Worm (Caenorhabditis elegans): ENCODE data around the gene nhr-173.
A peak's percentile ranks its signal among the peaks of the same experiment; 100 is the strongest.

The nhr-173 gene

ce11 chrX:6642798-6643197, 12.5 kb upstream of the nhr-173 start (continued):
- TF ChIP-seq nhr-71 (tag; optimal IDR thresholded peaks at IDR 0.05), result peak; percentile 84
- no peak for TF ChIP-seq nhr-237 (tag; optimal IDR thresholded peaks at IDR 0.05)
- TF ChIP-seq zag-1 (tag; optimal IDR thresholded peaks at IDR 0.05), result no peak
- no peak for TF ChIP-seq nhr-11 (tag; optimal IDR thresholded peaks at IDR 0.05)
- no peak for TF ChIP-seq sox-4 (tag; optimal IDR thresholded peaks at IDR 0.05)
- no peak for TF ChIP-seq zip-4 (GFP tag; optimal IDR thresholded peaks at IDR 0.05)
- TF ChIP-seq mab-9 (GFP tag; IDR thresholded peaks at IDR 0.05), result no peak
- no peak for TF ChIP-seq sup-37 (GFP tag; optimal IDR thresholded peaks at IDR 0.05)
- TF ChIP-seq fos-1 (tag; optimal IDR thresholded peaks at IDR 0.05), result no peak
- TF ChIP-seq pag-3 (tag; optimal IDR thresholded peaks at IDR 0.05; ENCODE audit: borderline replicate concordance, insufficient read depth), result no peak
- TF ChIP-seq ets-5 (GFP tag; IDR thresholded peaks at IDR 0.05), result no peak
- TF ChIP-seq nhr-85 (tag), result peak; percentile 95
- no peak for TF ChIP-seq aly-2 (tag; optimal IDR thresholded peaks at IDR 0.05)
- TF ChIP-seq sptf-1 (tag; optimal IDR thresholded peaks at IDR 0.05), result no peak
- no peak for TF ChIP-seq ceh-90 (tag; optimal IDR thresholded peaks at IDR 0.05)
- no peak for TF ChIP-seq efl-1 (optimal IDR thresholded peaks at IDR 0.05)
- no peak for TF ChIP-seq efl-1 (GFP tag; optimal IDR thresholded peaks at IDR 0.05 in 1 of 2)
- no peak for TF ChIP-seq rnt-1 (tag; optimal IDR thresholded peaks at IDR 0.05)
- no peak for TF ChIP-seq Y116A8C.19 (tag; optimal IDR thresholded peaks at IDR 0.05; ENCODE audit: borderline replicate concordance)
- no peak for TF ChIP-seq nhr-12 (tag; optimal IDR thresholded peaks at IDR 0.05)
- TF ChIP-seq ceh-63 (GFP tag; optimal IDR thresholded peaks at IDR 0.05), result no peak
- no peak for TF ChIP-seq ceh-88 (GFP tag; IDR thresholded peaks at IDR 0.05)
- TF ChIP-seq snu-23 (GFP tag; optimal IDR thresholded peaks at IDR 0.05), result peak; percentile 78
- TF ChIP-seq fkh-4 (tag; optimal IDR thresholded peaks at IDR 0.05; ENCODE audit: borderline replicate concordance), result no peak
- no peak for TF ChIP-seq irx-1 (tag; optimal IDR thresholded peaks at IDR 0.05)
- TF ChIP-seq tbx-2 (tag; optimal IDR thresholded peaks at IDR 0.05), result peak; percentile 59
- TF ChIP-seq unc-30 (tag; optimal IDR thresholded peaks at IDR 0.05), result no peak
- peak; percentile 35 for TF ChIP-seq nhr-47 (tag; optimal IDR thresholded peaks at IDR 0.05)
- TF ChIP-seq pax-3 (tag; optimal IDR thresholded peaks at IDR 0.05), result no peak
- no peak for TF ChIP-seq nhr-76 (tag; optimal IDR thresholded peaks at IDR 0.05)
- no peak for TF ChIP-seq nhr-84 (tag; optimal IDR thresholded peaks at IDR 0.05)
- TF ChIP-seq nhr-28 (tag; optimal IDR thresholded peaks at IDR 0.05), result no peak
- no peak for TF ChIP-seq isw-1 (GFP tag; IDR thresholded peaks at IDR 0.05)
- peak; percentile 27 for TF ChIP-seq elt-2 (tag; optimal IDR thresholded peaks at IDR 0.05)
- peak in 2 of 6 experiments; percentile 26 to 60 for TF ChIP-seq elt-3 (tag; optimal IDR thresholded peaks at IDR 0.05)
- no peak for TF ChIP-seq egl-27 (tag; optimal IDR thresholded peaks at IDR 0.05)
- TF ChIP-seq F16B12.6 (tag; optimal IDR thresholded peaks at IDR 0.05), result no peak
- TF ChIP-seq tlp-1 (tag; optimal IDR thresholded peaks at IDR 0.05), result no peak
- peak; percentile 5 for TF ChIP-seq nhr-77 (tag; optimal IDR thresholded peaks at IDR 0.05)
- no peak for TF ChIP-seq unc-130 (tag; optimal IDR thresholded peaks at IDR 0.05)
- TF ChIP-seq lin-35 (GFP tag; optimal IDR thresholded peaks at IDR 0.05), result peak in 1 of 2 experiments; percentile 75
- TF ChIP-seq grh-1 (GFP tag; IDR thresholded peaks at IDR 0.05), result peak; percentile 33; the same call in 1 of the 2 replicates
- no peak for TF ChIP-seq unc-98 (GFP tag; IDR thresholded peaks at IDR 0.05)

ce11 chrX:6644971-6645704, 10.2 kb upstream of the nhr-173 start, which contains the start of gene C56E10.3:
TSS of gene C56E10.3 (plus strand) at chrX:6645654.
- TF ChIP-seq lin-14 (GFP tag; optimal IDR thresholded peaks at IDR 0.05), result peak; percentile 39
- peak in 1 of 2 experiments; percentile 44 for TF ChIP-seq mdl-1 (tag; optimal IDR thresholded peaks at IDR 0.05)
- TF ChIP-seq tbx-2 (tag; optimal IDR thresholded peaks at IDR 0.05), result peak; percentile 32
- TF ChIP-seq nhr-20 (tag; optimal IDR thresholded peaks at IDR 0.05), result peak; percentile 67
- TF ChIP-seq nhr-12 (tag; optimal IDR thresholded peaks at IDR 0.05), result no peak
- peak; percentile 12 for TF ChIP-seq snu-23 (GFP tag; optimal IDR thresholded peaks at IDR 0.05)
- peak; percentile 30 for TF ChIP-seq skn-1 (tag; optimal IDR thresholded peaks at IDR 0.05)
- TF ChIP-seq nhr-19 (GFP tag; conservative IDR thresholded peaks at IDR 0.05), result 0 out of 2 replicates have a peak, but pooled peaks have one; percentile 5
- TF ChIP-seq hpl-2 (GFP tag; optimal IDR thresholded peaks at IDR 0.05), result no peak
- no peak for TF ChIP-seq unc-98 (GFP tag; IDR thresholded peaks at IDR 0.05)
- peak; percentile 65 for TF ChIP-seq elt-2 (tag; optimal IDR thresholded peaks at IDR 0.05)
- no peak for TF ChIP-seq irx-1 (tag; optimal IDR thresholded peaks at IDR 0.05)
- peak; percentile 32 for TF ChIP-seq nhr-85 (tag)
- TF ChIP-seq nhr-71 (tag; optimal IDR thresholded peaks at IDR 0.05), result peak; percentile 46
- TF ChIP-seq efl-3 (GFP tag; optimal IDR thresholded peaks at IDR 0.05), result no peak
- TF ChIP-seq ceh-88 (GFP tag; IDR thresholded peaks at IDR 0.05), result no peak
- peak in 1 of 2 experiments; percentile 44 for TF ChIP-seq lin-35 (GFP tag; optimal IDR thresholded peaks at IDR 0.05)
- peak; percentile 31 for TF ChIP-seq nhr-90 (tag; optimal IDR thresholded peaks at IDR 0.05; ENCODE audit: poor library complexity)
- peak in 1 of 2 experiments; percentile 6 for TF ChIP-seq lsy-2 (tag; optimal IDR thresholded peaks at IDR 0.05)
